Fruit fly (Drosophila melanogaster): ENCODE measurements around the gene Tudor-SN.

Gene Tudor-SN

DNA sequence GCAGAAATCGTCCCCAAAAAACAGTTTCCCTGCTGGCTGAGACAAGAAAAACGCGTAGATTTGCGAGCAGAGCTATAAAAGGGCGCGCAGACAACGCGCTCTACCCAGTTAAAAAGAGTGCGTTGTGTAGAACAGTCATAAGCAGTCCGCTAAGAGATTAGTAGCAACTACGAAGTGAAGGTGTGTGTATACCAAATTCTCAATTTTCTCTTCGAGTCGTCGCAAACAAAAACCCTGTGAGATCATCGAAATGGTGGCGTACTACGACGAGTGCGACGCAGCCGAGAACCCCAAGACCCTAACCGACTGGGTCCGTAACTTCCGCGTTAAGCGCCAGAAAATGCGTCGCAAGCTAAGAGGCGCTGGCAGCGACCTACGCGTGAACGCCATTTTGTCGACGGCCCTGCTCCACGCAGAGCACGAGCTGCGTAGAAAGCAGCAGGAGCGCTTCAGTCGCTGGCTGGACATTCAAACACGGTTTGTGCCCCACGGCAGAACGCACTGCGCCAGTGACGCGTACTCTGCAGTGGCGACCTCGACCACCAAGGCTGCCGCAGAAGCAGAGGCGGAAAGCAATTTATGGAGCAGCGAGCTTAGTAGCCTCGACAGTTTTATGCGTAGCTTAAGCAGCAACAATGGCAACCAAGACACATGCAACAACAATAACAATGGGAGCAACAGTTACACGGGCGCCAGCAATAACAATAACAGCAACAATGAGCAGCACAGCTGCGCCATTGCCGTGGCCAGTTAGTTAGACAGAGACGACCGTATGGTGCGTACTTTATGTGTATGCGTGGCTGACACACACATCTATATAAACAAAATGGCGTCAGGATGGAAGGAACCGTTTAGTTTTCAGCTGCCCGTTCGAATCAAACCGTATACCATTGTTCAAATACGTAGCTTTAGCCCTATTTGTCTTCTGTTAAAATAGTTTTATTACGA lies 39.9 kb downstream of the Tudor-SN start (continued):
- TF ChIP-seq BtbVII (GFP tag; optimal IDR thresholded peaks at IDR 0.05) (peak; percentile 6), pan (optimal IDR thresholded peaks at IDR 0.05) (no peak), pan (GFP tag; optimal IDR thresholded peaks at IDR 0.05 in 1 of 2, IDR thresholded peaks at IDR 0.05 in 1 of 2) (peak in 1 of 2 experiments; percentile 48), CG8478 (optimal IDR thresholded peaks at IDR 0.05) (peak; percentile 86), vnd (GFP tag; IDR thresholded peaks at IDR 0.05; ENCODE audit: partially characterized antibody) (0 out of 3 replicates have a peak, but pooled peaks have one; percentile 9), CG10543 (GFP tag; optimal IDR thresholded peaks at IDR 0.05) (peak; percentile 90), CG9932 (GFP tag; IDR thresholded peaks at IDR 0.05) (no peak), CG12769 (tag; optimal IDR thresholded peaks at IDR 0.05) (peak; percentile 16), CG32772 (GFP tag; IDR thresholded peaks at IDR 0.05) (no peak), salm (tag; optimal IDR thresholded peaks at IDR 0.05) (peak; percentile 3), Atf3 (GFP tag; optimal IDR thresholded peaks at IDR 0.05) (peak; percentile 1), sr (GFP tag; IDR thresholded peaks at IDR 0.05) (0 out of 3 replicates have a peak, but pooled peaks have one; percentile 21), Neu2 (GFP tag; optimal IDR thresholded peaks at IDR 0.05; ENCODE audit: borderline replicate concordance) (no peak), CG4282 (GFP tag; optimal IDR thresholded peaks at IDR 0.05) (peak; percentile 42), chinmo (GFP tag; IDR thresholded peaks at IDR 0.05; ENCODE audit: partially characterized antibody) (peak; percentile 68; the same call in 3 of the 4 replicates), HmgZ (tag; optimal IDR thresholded peaks at IDR 0.05) (peak; percentile 2), CG11398 (GFP tag; optimal IDR thresholded peaks at IDR 0.05) (peak; percentile 36), CTCF (GFP tag; optimal IDR thresholded peaks at IDR 0.05) (no peak), CG11456 (GFP tag; IDR thresholded peaks at IDR 0.05) (peak; percentile 57; the same call in 2 of the 3 replicates), CG1603 (tag; optimal IDR thresholded peaks at IDR 0.05) (peak; percentile 26), Dbx (GFP tag; IDR thresholded peaks at IDR 0.05) (peak; percentile 25), NC2α (GFP tag; optimal IDR thresholded peaks at IDR 0.05) (peak; percentile 19), sug (tag; optimal IDR thresholded peaks at IDR 0.05) (peak; percentile 44), Usf (GFP tag; optimal IDR thresholded peaks at IDR 0.05) (no peak), gsb (GFP tag; IDR thresholded peaks at IDR 0.05) (peak; percentile 43; the same call in 1 of the 2 replicates), Optix (GFP tag; IDR thresholded peaks at IDR 0.05) (peak; percentile 48; the same call in 1 of the 3 replicates), Opbp (GFP tag; IDR thresholded peaks at IDR 0.05; ENCODE audit: partially characterized antibody) (peak; percentile 69), ci (GFP tag; IDR thresholded peaks at IDR 0.05) (peak; percentile 55), cg (GFP tag; optimal IDR thresholded peaks at IDR 0.05) (peak; percentile 89), Sox100B (GFP tag; optimal IDR thresholded peaks at IDR 0.05) (peak; percentile 20), Dfd (GFP tag; optimal IDR thresholded peaks at IDR 0.05) (no peak), CG11247 (GFP tag; IDR thresholded peaks at IDR 0.05) (peak; percentile 51; the same call in 1 of the 2 replicates), CG6854 (GFP tag; optimal IDR thresholded peaks at IDR 0.05) (peak; percentile 38), sens (GFP tag) (peak; percentile 75), abd-A (tag; optimal IDR thresholded peaks at IDR 0.05) (peak; percentile 82), lbe (GFP tag; optimal IDR thresholded peaks at IDR 0.05) (peak; percentile 4), fd64A (GFP tag; optimal IDR thresholded peaks at IDR 0.05) (peak; percentile 1), HLH4C (GFP tag; IDR thresholded peaks at IDR 0.05; ENCODE audit: partially characterized antibody) (peak; percentile 43; the same call in 1 of the 3 replicates), NFAT (GFP tag; IDR thresholded peaks at IDR 0.05) (peak; percentile 73), CG12071 (GFP tag; optimal IDR thresholded peaks at IDR 0.05) (peak; percentile 3), CG18599 (GFP tag; optimal IDR thresholded peaks at IDR 0.05) (peak; percentile 28), CG5953 (GFP tag; IDR thresholded peaks at IDR 0.05) (peak; percentile 55; the same call in 1 of the 2 replicates), CG3163 (GFP tag; optimal IDR thresholded peaks at IDR 0.05) (peak; percentile 20), CG14441 (GFP tag; IDR thresholded peaks at IDR 0.05) (no peak), Dll (GFP tag; IDR thresholded peaks at IDR 0.05; ENCODE audit: partially characterized antibody) (peak; percentile 32; the same call in 1 of the 4 replicates), chm (GFP tag; IDR thresholded peaks at IDR 0.05) (peak; percentile 82), lola (GFP tag; optimal IDR thresholded peaks at IDR 0.05) (no peak), CG13775 (GFP tag; optimal IDR thresholded peaks at IDR 0.05) (peak; percentile 29)
